Fruit fly (Drosophila melanogaster): ENCODE measurements around the gene CG1674.

Gene CG1674

DNA sequence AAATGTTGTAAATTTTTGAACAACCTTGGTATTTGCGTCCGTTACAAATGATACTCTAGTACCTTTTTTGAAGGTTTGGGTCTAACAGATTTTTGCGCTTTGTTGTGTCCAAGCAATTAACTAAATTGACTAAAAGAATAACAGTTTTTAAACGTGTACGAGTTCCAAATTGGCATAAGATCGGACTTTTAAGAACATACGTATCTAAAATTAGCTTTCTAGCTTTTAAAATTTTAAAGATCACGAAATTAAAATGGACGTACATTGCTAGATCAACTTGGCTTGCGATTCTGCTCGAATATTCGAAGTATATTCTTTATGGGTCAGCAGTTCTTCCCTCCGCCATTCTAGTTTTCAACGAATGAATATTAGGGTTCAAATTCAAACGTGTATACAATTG is at the start of gene CG1674:
Gene CG1674, plus strand, starts transcription at position 301 of the 400 bp plus-strand sequence.
- TF ChIP-seq CTCF (optimal IDR thresholded peaks at IDR 0.05) (no peak), CG8478 (optimal IDR thresholded peaks at IDR 0.05) (no peak)

DNA sequence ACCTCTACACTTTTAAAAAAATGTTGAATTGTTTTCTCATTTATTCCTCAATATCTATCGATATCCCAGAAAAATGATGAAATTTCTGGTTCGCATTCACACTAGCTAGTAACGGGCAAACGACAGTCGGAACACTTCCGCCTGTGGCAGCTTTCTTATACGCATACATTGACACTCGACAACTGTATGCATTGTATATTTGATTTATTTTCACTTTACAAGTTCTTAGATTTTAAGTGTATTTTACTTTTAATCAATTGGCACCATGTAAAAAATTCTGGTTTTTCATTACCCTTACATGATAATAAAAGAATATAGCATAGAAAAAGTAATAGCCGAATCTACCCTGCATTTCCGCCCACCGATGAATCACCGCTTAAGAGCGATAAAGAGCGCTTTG is 49.8 kb upstream of the CG1674 start:
- TF ChIP-seq CG8478 (optimal IDR thresholded peaks at IDR 0.05) (no peak), CTCF (optimal IDR thresholded peaks at IDR 0.05) (no peak)

DNA sequence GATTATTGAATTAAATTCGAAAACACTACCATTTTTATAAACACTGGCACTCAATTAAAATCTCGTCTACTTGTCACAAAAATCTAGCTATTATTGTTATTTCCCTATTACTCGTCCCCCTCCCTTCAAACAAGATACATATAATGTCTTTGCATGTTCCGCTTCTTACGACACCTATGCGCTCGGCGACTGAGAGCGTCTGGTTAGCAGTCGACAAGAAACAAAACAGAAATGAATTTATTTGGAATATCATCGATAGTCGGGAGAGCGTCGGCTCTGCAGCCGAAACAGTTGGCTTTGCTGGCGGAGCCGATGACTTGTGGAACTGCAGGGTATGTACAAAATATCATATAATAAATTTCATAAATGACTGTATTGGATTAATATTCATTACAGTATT is 48.9 kb upstream of the CG1674 start:
- TF ChIP-seq CTCF (optimal IDR thresholded peaks at IDR 0.05) (no peak), CG8478 (optimal IDR thresholded peaks at IDR 0.05) (no peak)

DNA sequence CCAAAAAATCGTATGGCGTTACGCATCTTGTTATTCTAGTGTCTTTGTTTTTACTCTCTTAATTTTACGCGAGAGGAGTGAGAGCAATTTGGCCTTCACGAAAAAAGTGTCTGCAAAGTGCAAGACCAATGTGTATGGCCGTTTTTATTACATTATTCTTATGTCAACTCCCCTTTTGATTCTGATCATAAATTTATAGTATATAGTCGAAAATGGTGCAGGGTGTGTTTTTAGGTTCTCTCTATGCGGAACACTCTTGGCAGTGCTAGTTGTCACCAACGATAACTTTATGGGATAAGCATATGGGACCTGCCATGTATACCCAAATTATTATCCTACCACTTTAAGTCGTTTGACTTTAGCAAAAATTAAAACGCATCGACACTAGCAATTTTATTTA is 46.8 kb upstream of the CG1674 start:
- TF ChIP-seq CTCF (optimal IDR thresholded peaks at IDR 0.05) (no peak), CG8478 (optimal IDR thresholded peaks at IDR 0.05) (no peak)

DNA sequence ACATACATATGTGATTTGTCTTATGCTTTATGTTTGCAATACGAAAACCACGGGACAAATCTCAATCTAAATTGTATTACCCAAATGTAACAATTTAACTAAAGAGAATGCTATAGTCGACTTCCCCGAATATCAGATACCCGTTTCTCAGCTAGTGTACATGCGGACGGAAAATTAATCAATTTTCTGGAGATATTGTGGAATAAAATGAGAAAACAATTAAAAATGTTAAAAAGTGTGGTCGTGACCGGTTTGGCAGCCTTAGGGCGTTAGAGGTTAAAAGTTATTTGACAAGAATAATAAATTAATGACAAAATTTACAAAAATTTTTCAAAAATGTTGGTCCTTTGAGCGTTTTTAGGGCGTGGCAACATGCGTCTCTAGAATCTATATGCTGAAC is 38.0 kb upstream of the CG1674 start:
- TF ChIP-seq CTCF (optimal IDR thresholded peaks at IDR 0.05): no peak
- TF ChIP-seq CG8478 (optimal IDR thresholded peaks at IDR 0.05): no peak

DNA sequence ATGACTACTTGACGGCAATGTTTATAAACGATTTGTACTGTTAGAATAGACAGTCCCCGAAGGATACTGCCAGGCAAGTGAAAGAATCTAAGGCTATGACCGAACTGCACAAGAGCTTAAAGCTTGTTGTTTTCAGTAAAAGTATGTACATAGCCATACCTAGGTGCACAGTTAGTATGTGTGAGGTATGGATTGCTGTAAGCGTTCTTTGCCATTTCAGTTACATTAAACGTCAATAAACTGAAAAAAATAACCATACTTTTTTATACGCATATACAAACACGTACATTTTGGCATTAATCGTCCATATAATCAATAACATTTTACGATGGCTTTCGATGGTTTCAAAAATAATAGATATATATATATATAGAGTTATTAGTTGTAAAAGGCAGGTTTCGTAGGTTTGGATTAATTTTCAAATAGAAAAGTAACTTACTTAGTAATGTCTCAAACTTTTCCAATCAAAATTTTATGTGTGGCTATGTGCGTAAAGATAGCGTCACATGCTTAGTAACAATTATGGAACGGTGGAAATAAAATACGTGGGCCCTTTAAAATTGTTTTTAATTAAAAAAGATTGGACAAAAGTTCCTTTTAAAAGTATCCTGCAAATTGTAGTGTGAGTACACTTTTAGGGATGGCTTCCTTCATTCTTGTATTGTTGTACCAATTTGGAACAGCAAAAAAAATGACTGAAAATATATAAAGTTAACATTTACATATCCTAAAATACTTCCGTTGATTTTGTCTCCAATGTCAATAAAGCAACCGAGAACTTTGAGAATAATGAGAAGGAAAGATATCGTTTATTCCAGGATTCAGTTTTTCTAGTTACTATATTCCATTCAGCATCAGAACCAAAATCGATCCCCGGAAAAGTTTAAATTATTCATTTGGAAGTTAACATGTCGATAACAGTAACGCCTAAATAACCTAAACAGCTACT is 36.9 kb upstream of the CG1674 start, which contains the start of gene Abcd1:
Gene Abcd1, minus strand, starts transcription at position 444 of the 949 bp plus-strand sequence.
- TF ChIP-seq CG8478 (optimal IDR thresholded peaks at IDR 0.05) (no peak), CTCF (optimal IDR thresholded peaks at IDR 0.05) (no peak)

DNA sequence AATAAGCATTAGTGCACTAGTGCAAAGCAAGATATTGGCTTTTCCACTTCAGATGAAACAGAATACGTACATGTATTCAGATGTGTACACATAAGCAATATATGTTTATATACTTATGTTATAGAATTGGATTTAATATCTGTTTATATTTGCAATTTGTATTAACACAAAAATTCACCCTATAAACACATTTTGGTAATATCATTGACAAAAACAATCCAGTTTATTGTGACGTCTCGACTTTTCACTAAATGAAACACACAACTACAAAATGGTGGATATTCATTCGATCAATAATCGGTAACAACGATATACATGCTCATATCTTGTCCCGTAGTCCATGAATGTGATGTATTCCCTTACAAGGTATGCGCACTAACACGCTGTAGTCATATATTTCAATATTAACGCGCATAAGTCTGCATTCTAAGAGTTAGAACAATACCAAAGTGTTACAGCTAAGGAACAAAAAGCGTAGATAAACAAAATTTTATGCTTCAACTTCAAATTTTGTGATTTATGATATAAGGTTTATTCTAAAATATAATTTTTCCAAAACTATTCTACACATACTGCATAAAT is 24.8 kb upstream of the CG1674 start, which contains the start of gene CG31998:
Gene CG31998, minus strand, starts transcription at position 275 of the 582 bp plus-strand sequence.
- TF ChIP-seq CG8478 (optimal IDR thresholded peaks at IDR 0.05): no peak
- peak; percentile 28 to 33 for TF ChIP-seq CTCF (optimal IDR thresholded peaks at IDR 0.05)

DNA sequence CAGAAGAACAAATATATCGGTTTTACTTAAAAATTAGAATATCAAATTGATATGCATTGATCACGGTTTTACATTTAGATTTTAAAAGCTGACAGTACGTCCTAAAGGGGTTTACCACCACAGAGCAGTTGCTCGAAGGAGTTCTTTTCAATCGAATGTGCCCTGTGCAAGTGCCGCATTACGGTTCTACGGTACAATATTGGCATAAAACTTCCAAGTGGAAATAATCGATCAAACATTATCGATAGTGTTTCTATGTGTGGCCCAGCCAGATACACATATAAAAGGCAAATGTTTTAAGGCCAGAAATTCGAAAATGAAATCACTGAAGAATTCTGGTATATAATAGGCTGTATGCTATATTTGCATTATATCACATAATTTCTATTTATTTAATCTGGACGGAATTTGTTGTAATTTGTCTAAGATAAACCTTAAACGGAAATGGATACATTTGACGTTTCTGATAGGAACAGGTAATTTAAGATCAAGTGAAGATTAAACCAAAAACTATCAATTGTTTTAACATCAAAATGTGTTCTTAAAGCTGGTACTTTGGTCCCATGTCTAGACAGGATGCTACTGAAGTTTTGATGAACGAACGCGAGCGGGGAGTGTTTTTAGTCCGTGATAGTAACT is 20.4 kb upstream of the CG1674 start, which contains the start of gene Crk:
Gene Crk, plus strand, starts transcription at position 214 of the 639 bp plus-strand sequence.
- TF ChIP-seq CTCF (optimal IDR thresholded peaks at IDR 0.05) (no peak), CG8478 (optimal IDR thresholded peaks at IDR 0.05) (no peak)

DNA sequence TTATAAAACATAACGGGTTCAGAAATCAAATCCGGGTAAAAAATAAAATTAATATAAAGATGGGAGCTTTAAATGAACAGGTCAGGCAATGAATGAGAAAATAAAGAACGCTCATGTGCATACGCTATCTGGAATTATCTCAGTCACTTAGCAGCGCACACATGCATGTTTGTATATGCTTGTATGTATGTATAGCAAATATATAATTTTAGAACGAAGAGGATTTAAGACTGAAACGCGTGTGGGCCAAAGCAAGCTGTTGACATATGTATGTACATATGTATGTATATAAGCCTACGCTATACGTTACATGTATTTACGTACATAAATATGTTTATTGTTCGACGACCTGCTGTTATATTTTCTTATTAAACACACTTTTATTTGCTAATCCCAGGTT is 4.7 kb upstream of the CG1674 start:
- TF ChIP-seq CG8478 (optimal IDR thresholded peaks at IDR 0.05) (no peak), CTCF (optimal IDR thresholded peaks at IDR 0.05) (no peak)

DNA sequence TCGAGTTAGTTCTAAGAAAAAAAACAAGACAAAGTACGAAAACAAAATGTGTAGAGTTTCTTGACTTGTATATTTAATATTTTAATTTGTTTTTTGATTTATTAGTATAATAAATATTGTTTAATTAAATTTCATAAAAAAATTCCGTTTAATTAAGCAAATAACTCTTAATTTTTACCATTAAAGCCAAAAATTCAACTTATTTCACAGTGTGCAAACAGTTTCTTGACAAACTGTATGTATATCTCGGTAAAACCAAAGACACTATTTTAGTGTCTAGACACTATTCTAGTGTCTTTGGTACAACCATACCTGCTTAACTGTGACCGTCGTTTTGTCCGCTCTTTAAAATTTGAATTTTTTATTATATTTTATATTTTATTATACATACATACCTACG is 3.8 kb upstream of the CG1674 start:
- TF ChIP-seq CG8478 (optimal IDR thresholded peaks at IDR 0.05): no peak
- no peak for TF ChIP-seq CTCF (optimal IDR thresholded peaks at IDR 0.05)

DNA sequence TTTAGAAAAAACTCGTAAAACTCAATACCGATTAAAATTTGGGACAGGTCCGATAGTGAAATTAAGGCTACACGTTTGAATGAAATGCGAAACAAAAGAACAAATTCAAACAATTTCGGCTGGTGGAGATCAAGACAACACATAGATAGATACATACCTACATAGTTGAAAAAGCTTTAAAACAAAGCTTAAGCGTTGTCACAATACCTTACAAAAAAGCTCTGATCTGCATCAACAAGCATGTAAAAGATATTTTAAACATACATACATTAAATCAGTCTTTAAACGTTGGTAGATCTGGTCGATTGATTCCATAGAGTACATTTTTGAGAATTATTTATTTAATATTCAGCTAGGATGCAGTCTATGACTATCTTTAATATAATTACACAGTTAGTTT is 2.9 kb upstream of the CG1674 start, which contains the start of the genes CG31999 and yellow-h:
Gene CG31999, minus strand, starts transcription at position 101 of the 400 bp plus-strand sequence.
Gene yellow-h, plus strand, starts transcription at position 275 of the 400 bp plus-strand sequence.
- TF ChIP-seq CG8478 (optimal IDR thresholded peaks at IDR 0.05) (no peak), CTCF (optimal IDR thresholded peaks at IDR 0.05) (no peak)

DNA sequence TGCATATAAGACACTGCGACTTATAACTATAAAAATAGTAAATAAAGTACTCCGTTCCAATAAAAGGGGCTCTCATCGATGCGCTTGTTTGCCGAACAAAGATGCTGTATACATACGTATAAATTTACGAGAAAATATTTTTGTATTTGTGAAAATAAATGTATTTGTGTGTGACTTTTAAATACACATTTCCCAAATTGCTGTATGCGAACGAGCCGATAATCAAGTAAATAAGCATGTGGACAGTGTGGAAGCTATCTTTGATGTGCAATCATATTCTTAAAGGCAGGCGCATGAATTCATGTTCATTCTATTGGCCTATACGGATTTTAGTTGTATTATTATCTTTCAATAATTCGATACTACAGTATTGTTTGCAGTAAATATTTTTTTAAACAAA is 655 bp downstream of the CG1674 start:
- TF ChIP-seq CG8478 (optimal IDR thresholded peaks at IDR 0.05): no peak
- TF ChIP-seq CTCF (optimal IDR thresholded peaks at IDR 0.05): no peak

DNA sequence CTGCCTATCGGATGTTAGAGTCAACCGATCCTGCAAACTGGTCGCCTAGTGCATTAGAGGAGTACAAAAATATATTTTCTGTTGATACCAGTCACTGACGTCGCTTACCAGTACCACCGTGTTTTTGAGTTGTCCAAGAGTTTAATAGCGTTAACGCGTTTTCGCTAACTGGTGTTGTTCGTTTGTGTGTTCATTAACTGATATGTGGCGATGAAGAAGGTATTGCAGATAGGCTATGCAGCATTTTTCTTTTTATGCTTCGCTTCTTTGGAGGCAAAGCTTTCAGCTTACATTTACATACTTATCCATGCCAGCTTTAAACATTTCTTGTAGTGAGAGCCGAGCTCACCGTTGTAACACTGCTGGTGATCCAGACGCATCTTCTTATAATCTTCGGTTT is 7.9 kb downstream of the CG1674 start:
- no peak for TF ChIP-seq CTCF (optimal IDR thresholded peaks at IDR 0.05)
- TF ChIP-seq CG8478 (optimal IDR thresholded peaks at IDR 0.05): no peak

DNA sequence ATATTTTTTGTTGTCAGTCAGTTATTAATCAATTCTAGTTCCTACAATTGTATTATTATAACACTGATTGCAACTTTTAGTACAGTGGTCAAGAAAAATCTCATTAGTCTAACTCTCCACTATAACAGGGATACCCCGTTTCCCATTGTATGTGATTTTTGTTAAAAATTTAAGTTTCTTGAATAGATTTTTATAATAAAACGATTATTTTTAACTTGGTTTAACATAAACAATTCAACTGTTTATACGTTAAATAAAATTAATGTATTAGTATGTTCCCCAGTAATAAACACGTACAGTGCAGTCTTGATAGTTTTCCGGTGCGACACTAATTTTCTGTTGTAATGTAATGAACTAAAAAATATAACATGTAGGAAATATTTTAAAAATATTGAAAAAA is 10.3 kb downstream of the CG1674 start:
- TF ChIP-seq CG8478 (optimal IDR thresholded peaks at IDR 0.05): no peak
- TF ChIP-seq CTCF (optimal IDR thresholded peaks at IDR 0.05): no peak

DNA sequence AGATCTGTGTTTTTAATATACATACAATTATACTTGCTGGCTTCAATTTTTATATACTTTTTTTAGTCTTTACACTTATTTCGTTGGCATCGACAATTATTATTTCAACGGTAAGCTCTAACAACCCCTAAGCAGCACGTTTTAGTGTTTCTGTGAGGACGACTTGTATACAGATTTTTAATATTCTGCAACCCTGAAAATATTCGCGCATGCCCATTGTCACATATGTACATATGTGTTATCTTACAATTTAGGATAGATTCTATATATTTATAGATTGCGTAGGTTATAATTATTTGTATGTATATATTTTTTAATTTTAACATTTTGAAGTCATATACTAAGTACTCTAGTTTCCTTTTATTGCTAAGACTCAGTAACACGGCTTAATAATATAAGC is 22.6 kb downstream of the CG1674 start, which contains the start of gene dpr7:
Gene dpr7, minus strand, starts transcription at position 154 of the 400 bp plus-strand sequence.
- no peak for TF ChIP-seq CG8478 (optimal IDR thresholded peaks at IDR 0.05)
- TF ChIP-seq CTCF (optimal IDR thresholded peaks at IDR 0.05): no peak

Measured in S2 (cell line).